Worm (Caenorhabditis elegans): ENCODE data around the gene unc-39.

ce11 chrV:14380242-14380641, 7.4 kb downstream of the unc-39 start:
- TF ChIP-seq hlh-12 (tag; optimal IDR thresholded peaks at IDR 0.05) = no peak
- TF ChIP-seq nfya-1 (tag; optimal IDR thresholded peaks at IDR 0.05; ENCODE audit: borderline replicate concordance, insufficient read depth) = no peak
- no peak for TF ChIP-seq repo-1 (tag; optimal IDR thresholded peaks at IDR 0.05)

Data from whole organism, young adult.